Fruit fly (Drosophila melanogaster) whole organism, adult: ENCODE data around the gene Unr.

Experiments
- CG11617 ChIP-seq: fragments of 200-800 bp; sonication (Bioruptor generic); optimal IDR thresholded peaks from 2 replicates; lab custom pipeline; 2017; ENCODE audit warnings: mild to moderate bottlenecking, missing biosample characterization, missing genetic modification reagents, missing genetic modification characterization
- CG14711 ChIP-seq: fragments of 200-800 bp; sonication (Bioruptor generic); optimal IDR thresholded peaks from 2 replicates; lab custom pipeline; 2018; ENCODE audit warnings: missing biosample characterization, mild to moderate bottlenecking, missing genetic modification characterization, moderate library complexity
- CG33017 ChIP-seq: fragments of 200-800 bp; sonication (Bioruptor generic); optimal IDR thresholded peaks from 2 replicates; lab custom pipeline; 2018; ENCODE audit warnings: missing biosample characterization, mild to moderate bottlenecking, missing genetic modification characterization, moderate library complexity
- CG5204 ChIP-seq: fragments of 200-800 bp; sonication (Bioruptor generic); optimal IDR thresholded peaks from 2 replicates; lab custom pipeline; 2016; ENCODE audit warnings: missing biosample characterization, missing genetic modification characterization
- CG7101 ChIP-seq: fragments of 200-800 bp; sonication (Bioruptor generic); optimal IDR thresholded peaks from 2 replicates; lab custom pipeline; 2018; ENCODE audit warnings: missing biosample characterization, mild to moderate bottlenecking, missing genetic modification characterization, moderate library complexity
- bab1 ChIP-seq: fragments of 200-800 bp; sonication (Bioruptor generic); optimal IDR thresholded peaks from 3 replicates; lab custom pipeline; 2019; ENCODE audit warnings: missing biosample characterization, mild to moderate bottlenecking, missing genetic modification characterization, moderate library complexity
- cic ChIP-seq: fragments of 200-800 bp; sonication (Bioruptor generic); optimal IDR thresholded peaks from 2 replicates; lab custom pipeline; 2017; ENCODE audit warnings: missing biosample characterization, mild to moderate bottlenecking, missing genetic modification characterization, moderate library complexity
- kay ChIP-seq: fragments of 200-800 bp; sonication (Bioruptor generic); peaks from one replicate; lab custom pipeline; 2016; ENCODE audit warnings: missing biosample characterization, missing genetic modification characterization, borderline replicate concordance
- ovo ChIP-seq: fragments of 200-800 bp; sonication (Bioruptor generic); optimal IDR thresholded peaks from 2 replicates; lab custom pipeline; 2016; ENCODE audit warnings: missing biosample characterization, missing genetic modification characterization
- pad ChIP-seq: fragments of 200-800 bp; sonication (Bioruptor generic); optimal IDR thresholded peaks from 3 replicates; lab custom pipeline; 2017; ENCODE audit warnings: missing biosample characterization, missing genetic modification characterization, mild to moderate bottlenecking, moderate library complexity, missing genetic modification reagents
- tj ChIP-seq: fragments of 200-800 bp; sonication (Bioruptor generic); optimal IDR thresholded peaks from 3 replicates; lab custom pipeline; 2017; ENCODE audit warnings: missing biosample characterization, mild to moderate bottlenecking, missing genetic modification characterization, moderate library complexity
- toe ChIP-seq: fragments of 200-800 bp; sonication (Bioruptor generic); optimal IDR thresholded peaks from 2 replicates; lab custom pipeline; 2016; ENCODE audit warnings: missing biosample characterization, missing genetic modification characterization

DNA sequence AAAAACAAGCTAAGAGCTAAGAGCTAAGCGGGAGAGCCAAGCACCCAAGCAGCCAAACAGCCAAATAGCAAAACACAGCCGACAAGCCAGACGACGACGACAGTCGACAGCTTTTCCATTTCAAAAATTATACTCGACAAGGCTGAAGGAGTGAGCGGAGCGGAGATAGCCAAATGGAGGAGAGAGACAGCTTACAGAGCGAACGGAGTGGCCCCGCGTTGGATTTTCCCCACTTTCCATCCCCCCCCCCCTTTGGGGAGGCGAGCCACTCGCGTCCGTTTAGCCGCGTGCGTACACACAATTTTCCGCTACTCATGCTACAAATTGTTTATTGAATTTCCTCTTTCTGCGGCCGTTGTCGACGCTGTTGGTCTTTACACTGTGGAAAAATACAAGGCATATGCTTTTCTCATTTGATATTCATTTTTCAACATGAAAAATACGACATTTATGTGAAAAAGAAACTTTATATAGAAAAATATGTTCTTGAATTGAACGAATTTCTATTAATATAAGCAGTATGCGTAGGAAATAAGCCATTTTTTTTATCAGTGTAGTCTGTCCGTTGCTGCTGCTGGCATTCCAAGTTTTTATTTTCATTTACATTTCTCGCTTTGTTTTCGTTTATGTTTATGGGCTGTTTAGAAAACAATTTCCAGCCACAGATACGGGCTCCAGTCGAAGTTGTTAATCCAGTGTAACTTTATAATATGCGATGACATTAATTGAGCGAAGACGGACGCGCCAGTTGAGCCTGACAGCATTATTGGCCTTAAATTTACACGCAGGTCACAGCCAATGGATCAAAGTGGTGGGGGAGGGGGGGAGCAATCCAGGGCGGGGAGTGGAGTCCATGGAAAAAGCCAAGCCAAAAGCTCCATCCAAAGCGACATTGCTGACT, 15.9 kb upstream of the Unr start:
- TF ChIP-seq CG33017 (tag; lab: Kevin White, UChicago) (peak; percentile 80), toe (GFP tag; lab: Kevin White, UChicago) (peak; percentile 47), cic (GFP tag; lab: Kevin White, UChicago) (peak; percentile 35), kay (GFP tag; lab: Kevin White, UChicago) (no peak), CG5204 (GFP tag; lab: Kevin White, UChicago) (peak; percentile 75), CG11617 (GFP tag; lab: Kevin White, UChicago) (peak; percentile 68), ovo (no peak), bab1 (GFP tag; lab: Kevin White, UChicago) (peak; percentile 87), CG14711 (tag; lab: Kevin White, UChicago) (peak; percentile 75), CG7101 (tag; lab: Kevin White, UChicago) (peak; percentile 82), tj (GFP tag; lab: Kevin White, UChicago) (peak; percentile 48), pad (GFP tag; lab: Kevin White, UChicago) (no peak)
